Fruit fly (Drosophila melanogaster) S2 (cell line): ENCODE measurements around the gene CG1724.

ENCODE experiments used
- CG8478 ChIP-seq: fragments of >200 bp; optimal IDR thresholded peaks from 2 replicates; lab custom pipeline; 2018
- CTCF ChIP-seq, 2 experiments: fragments of >200 bp; optimal IDR thresholded peaks; 2 replicates each; lab custom pipeline; 2018

DNA sequence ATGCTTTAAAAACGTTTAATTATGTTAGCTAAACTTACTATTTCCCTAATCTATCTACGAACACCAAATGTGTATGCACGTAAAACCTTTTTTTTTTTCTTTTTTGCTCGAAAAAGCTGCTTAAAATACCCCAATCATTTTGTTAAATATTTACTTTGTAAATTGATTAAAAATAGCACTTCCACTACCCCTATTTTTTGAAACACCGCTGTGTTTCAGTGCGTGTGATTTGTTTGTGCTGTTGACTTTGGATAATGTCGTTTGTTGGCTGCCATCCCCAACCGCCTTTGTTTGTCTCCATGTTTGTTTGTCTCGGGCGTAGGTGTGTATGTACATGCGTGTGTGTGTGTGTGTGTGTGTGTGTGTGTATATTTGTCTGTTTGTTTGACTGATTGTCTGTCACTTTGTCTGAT lies 38.7 kb upstream of the CG1724 start:
- TF ChIP-seq CG8478 (lab: Kevin White, UChicago) (no peak), CTCF (optimal IDR thresholded peaks at IDR 0.05; lab: Kevin White, UChicago) (no peak)
